Fruit fly (Drosophila melanogaster) S2 (cell line): ENCODE measurements around the gene nab.

Experiments
- CG8478 ChIP-seq: fragments of >200 bp; optimal IDR thresholded peaks from 2 replicates; lab custom pipeline; 2018
- CTCF ChIP-seq, 2 experiments: fragments of >200 bp; optimal IDR thresholded peaks; 2 replicates each; lab custom pipeline; 2018

nab gene

dm6 chr3L:4108072-4108843, 52.5 kb downstream of the nab start, which contains the start of gene Ack:
Ack (plus strand) TSS chr3L:4108186.
- TF ChIP-seq CTCF (optimal IDR thresholded peaks at IDR 0.05; lab: Kevin White, UChicago) (no peak), CG8478 (lab: Kevin White, UChicago) (no peak)

dm6 chr3L:4107120-4107519, 53.6 kb downstream of the nab start:
- TF ChIP-seq CG8478 (lab: Kevin White, UChicago) (no peak), CTCF (optimal IDR thresholded peaks at IDR 0.05; lab: Kevin White, UChicago) (no peak)
